Worm (Caenorhabditis elegans): Measurements from ENCODE around the gene T26A5.6.

T26A5.6 gene

ce11 chrIII:6420995-6421404 lies 29.5 kb downstream of the T26A5.6 start (continued):
- TF ChIP-seq mxl-3 (GFP tag; optimal IDR thresholded peaks at IDR 0.05) (peak; percentile 98), pqm-1 (tag; optimal IDR thresholded peaks at IDR 0.05) (no peak), nhr-28 (tag; optimal IDR thresholded peaks at IDR 0.05) (peak; percentile 86), daf-16 (GFP tag; optimal IDR thresholded peaks at IDR 0.05) (peak; percentile 70 to 83), daf-16 (tag; optimal IDR thresholded peaks at IDR 0.05) (peak; percentile 58), F26F4.8 (GFP tag; conservative IDR thresholded peaks at IDR 0.05) (no peak), lin-13 (GFP tag; optimal IDR thresholded peaks at IDR 0.05) (peak; percentile 10), nhr-41 (GFP tag; IDR thresholded peaks at IDR 0.05) (peak; percentile 54; the same call in 1 of the 2 replicates), T26A8.4 (GFP tag; IDR thresholded peaks at IDR 0.05) (peak; percentile 93), F37D6.2 (tag; optimal IDR thresholded peaks at IDR 0.05) (peak; percentile 39), lim-7 (GFP tag; IDR thresholded peaks at IDR 0.05) (no peak), madf-9 (GFP tag; conservative IDR thresholded peaks at IDR 0.05) (peak; percentile 68), unc-130 (GFP tag; optimal IDR thresholded peaks at IDR 0.05) (no peak), egl-27 (tag; optimal IDR thresholded peaks at IDR 0.05) (no peak), php-3 (GFP tag; IDR thresholded peaks at IDR 0.05) (peak; percentile 93), nhr-76 (tag; optimal IDR thresholded peaks at IDR 0.05) (peak; percentile 40), aha-1 (tag) (peak; percentile 97), mdl-1 (tag; optimal IDR thresholded peaks at IDR 0.05) (peak; percentile 96 to 99), ZK546.5 (tag; optimal IDR thresholded peaks at IDR 0.05) (no peak), arid-1 (GFP tag; conservative IDR thresholded peaks at IDR 0.05) (peak; percentile 78; the same call in 1 of the 2 replicates), lin-15B (tag; optimal IDR thresholded peaks at IDR 0.05) (no peak), tra-1 (GFP tag; IDR thresholded peaks at IDR 0.05) (peak; percentile 94), daf-12 (tag; optimal IDR thresholded peaks at IDR 0.05) (no peak), nhr-102 (tag; optimal IDR thresholded peaks at IDR 0.05) (peak; percentile 92), nhr-237 (tag; optimal IDR thresholded peaks at IDR 0.05) (no peak), jun-1 (tag; optimal IDR thresholded peaks at IDR 0.05) (peak; percentile 27), lin-38 (GFP tag; IDR thresholded peaks at IDR 0.05) (peak; percentile 68), nhr-48 (tag; optimal IDR thresholded peaks at IDR 0.05) (peak; percentile 93), ceh-20 (GFP tag; IDR thresholded peaks at IDR 0.05) (peak; percentile 90), ces-1 (GFP tag; optimal IDR thresholded peaks at IDR 0.05) (no peak), nhr-25 (tag; optimal IDR thresholded peaks at IDR 0.05; ENCODE audit: borderline replicate concordance, insufficient read depth) (peak; percentile 73), zfp-2 (tag; optimal IDR thresholded peaks at IDR 0.05) (no peak), pha-4 (GFP tag; IDR thresholded peaks at IDR 0.05) (peak; percentile 92), pha-4 (tag; optimal IDR thresholded peaks at IDR 0.05) (no peak), ztf-11 (tag; optimal IDR thresholded peaks at IDR 0.05) (no peak), ceh-32 (tag; optimal IDR thresholded peaks at IDR 0.05; ENCODE audit: poor library complexity) (no peak), lin-29 (GFP tag; IDR thresholded peaks at IDR 0.05) (no peak), nhr-10 (tag; optimal IDR thresholded peaks at IDR 0.05) (no peak), saeg-2 (GFP tag; IDR thresholded peaks at IDR 0.05) (peak; percentile 93), ZK337.2 (GFP tag; IDR thresholded peaks at IDR 0.05) (0 out of 2 replicates have a peak, but pooled peaks have one; percentile 39), ceh-28 (tag; optimal IDR thresholded peaks at IDR 0.05) (no peak), spr-1 (tag; optimal IDR thresholded peaks at IDR 0.05) (peak; percentile 72), dpl-1 (GFP tag; optimal IDR thresholded peaks at IDR 0.05) (peak; percentile 18), unc-62 (GFP tag; optimal IDR thresholded peaks at IDR 0.05 in 1 of 2) (peak in 1 of 2 experiments; percentile 99), unc-62 (tag; optimal IDR thresholded peaks at IDR 0.05) (no peak), zag-1 (tag; optimal IDR thresholded peaks at IDR 0.05) (no peak), Y75B8A.6 (GFP tag; IDR thresholded peaks at IDR 0.05) (0 out of 2 replicates have a peak, but pooled peaks have one; percentile 22), lin-39 (tag; optimal IDR thresholded peaks at IDR 0.05) (no peak), fkh-10 (GFP tag; optimal IDR thresholded peaks at IDR 0.05) (no peak), Y48G9A.11 (GFP tag; IDR thresholded peaks at IDR 0.05) (no peak), nhr-77 (tag; optimal IDR thresholded peaks at IDR 0.05) (peak; percentile 10), ceh-62 (tag; optimal IDR thresholded peaks at IDR 0.05) (no peak), F44E2.7 (GFP tag; IDR thresholded peaks at IDR 0.05) (no peak)

Measured in whole organism, L4 larva.